Worm (Caenorhabditis elegans) whole organism, mixed stage, embryonic: Measurements from ENCODE around the gene nhr-101.

Experiments
- M03D4.4 ChIP-seq: sonication (generic microtip); optimal IDR thresholded peaks from 2 replicates; lab custom pipeline; 2017; ENCODE audit warnings: mild to moderate bottlenecking, missing genetic modification characterization, missing compliant biosample characterization
- bed-3 ChIP-seq: fragments of 200-800 bp; sonication (Bioruptor generic); optimal IDR thresholded peaks from 3 replicates; lab custom pipeline; 2018; ENCODE audit warnings: mild to moderate bottlenecking, missing genetic modification characterization, moderate library complexity, missing compliant biosample characterization
- ceh-43 ChIP-seq: fragments of 200-800 bp; sonication (Bioruptor generic); optimal IDR thresholded peaks from 2 replicates; lab custom pipeline; 2018; ENCODE audit warnings: mild to moderate bottlenecking, missing genetic modification characterization, moderate library complexity, missing compliant biosample characterization
- ceh-83 ChIP-seq: fragments of 200-800 bp; sonication (Bioruptor generic); optimal IDR thresholded peaks from 2 replicates; lab custom pipeline; 2018; ENCODE audit warnings: mild to moderate bottlenecking, missing genetic modification characterization, missing compliant biosample characterization
- ces-1 ChIP-seq: fragments of 150-350 bp; optimal IDR thresholded peaks from 2 replicates; lab custom pipeline; 2014; ENCODE audit warnings: missing biosample characterization, missing genetic modification reagents, missing genetic modification characterization
- cnd-1 ChIP-seq: fragments of 200-800 bp; sonication (Bioruptor generic); optimal IDR thresholded peaks from 2 replicates; lab custom pipeline; 2018; ENCODE audit warnings: mild to moderate bottlenecking, missing genetic modification characterization, missing compliant biosample characterization
- drap-1 ChIP-seq: fragments of 200-800 bp; sonication (Bioruptor generic); optimal IDR thresholded peaks from 3 replicates; lab custom pipeline; 2018; ENCODE audit warnings: mild to moderate bottlenecking, missing genetic modification characterization, missing compliant biosample characterization
- elt-1 ChIP-seq: sonication (generic microtip); optimal IDR thresholded peaks from 2 replicates; lab custom pipeline; 2017; ENCODE audit warnings: missing genetic modification characterization, mild to moderate bottlenecking, missing compliant biosample characterization, antibody characterized with exemption, moderate library complexity, borderline replicate concordance; ENCODE audit not compliant: insufficient read depth
- elt-3 ChIP-seq: fragments of 150-350 bp; optimal IDR thresholded peaks from 2 replicates; lab custom pipeline; 2014; ENCODE audit warnings: missing biosample characterization, missing genetic modification characterization
- flh-1 ChIP-seq: fragments of 200-800 bp; sonication (Bioruptor generic); optimal IDR thresholded peaks from 2 replicates; lab custom pipeline; 2018; ENCODE audit warnings: mild to moderate bottlenecking, missing genetic modification characterization, moderate library complexity, missing compliant biosample characterization
- ham-2 ChIP-seq: fragments of 200-800 bp; sonication (Bioruptor generic); optimal IDR thresholded peaks from 2 replicates; lab custom pipeline; 2018; ENCODE audit warnings: mild to moderate bottlenecking, missing genetic modification characterization, missing compliant biosample characterization
- hlh-1 ChIP-seq: fragments of 150-350 bp; optimal IDR thresholded peaks from 2 replicates; lab custom pipeline; 2014; ENCODE audit warnings: missing biosample characterization, missing genetic modification reagents, missing genetic modification characterization
- lin-13 ChIP-seq: fragments of 150-350 bp; optimal IDR thresholded peaks from 2 replicates; lab custom pipeline; 2014; ENCODE audit warnings: missing biosample characterization, missing genetic modification characterization
- lin-32 ChIP-seq: fragments of 200-800 bp; sonication (Bioruptor generic); optimal IDR thresholded peaks from 2 replicates; lab custom pipeline; 2018; ENCODE audit warnings: mild to moderate bottlenecking, missing genetic modification characterization, missing compliant biosample characterization
- lsy-2 ChIP-seq: fragments of 150-350 bp; optimal IDR thresholded peaks from 2 replicates; lab custom pipeline; 2014; ENCODE audit warnings: missing biosample characterization, missing genetic modification characterization
- mab-5 ChIP-seq: fragments of 150-350 bp; optimal IDR thresholded peaks from 2 replicates; lab custom pipeline; 2014; ENCODE audit warnings: missing biosample characterization, missing genetic modification characterization
- mls-2 ChIP-seq: sonication (generic microtip); optimal IDR thresholded peaks from 2 replicates; lab custom pipeline; 2016; ENCODE audit warnings: mild to moderate bottlenecking, missing genetic modification characterization, moderate library complexity, missing compliant biosample characterization
- nhr-12 ChIP-seq: fragments of 150-350 bp; optimal IDR thresholded peaks from 2 replicates; lab custom pipeline; 2014; ENCODE audit warnings: missing biosample characterization, missing genetic modification characterization
- nhr-2 ChIP-seq: fragments of 150-350 bp; optimal IDR thresholded peaks from 2 replicates; lab custom pipeline; 2014; ENCODE audit warnings: missing biosample characterization, missing genetic modification characterization
- nhr-28 ChIP-seq: fragments of 150-350 bp; optimal IDR thresholded peaks from 2 replicates; lab custom pipeline; 2014; ENCODE audit warnings: missing biosample characterization, missing genetic modification characterization
- nhr-76 ChIP-seq: sonication (generic microtip); optimal IDR thresholded peaks from 2 replicates; lab custom pipeline; 2017; ENCODE audit warnings: missing biosample characterization, missing genetic modification characterization
- sem-2 ChIP-seq: fragments of 200-800 bp; sonication (Bioruptor generic); optimal IDR thresholded peaks from 2 replicates; lab custom pipeline; 2018; ENCODE audit warnings: mild to moderate bottlenecking, missing genetic modification characterization, missing compliant biosample characterization
- snpc-4 ChIP-seq: fragments of 150-350 bp; optimal IDR thresholded peaks from 2 replicates; lab custom pipeline; 2014; ENCODE audit warnings: missing biosample characterization, missing genetic modification characterization
- sptf-1 ChIP-seq: sonication (generic microtip); optimal IDR thresholded peaks from 2 replicates; lab custom pipeline; 2017; ENCODE audit warnings: mild to moderate bottlenecking, missing genetic modification characterization, moderate library complexity, missing compliant biosample characterization
- unc-120 ChIP-seq: sonication (generic microtip); optimal IDR thresholded peaks from 2 replicates; lab custom pipeline; 2017; ENCODE audit warnings: missing genetic modification characterization, missing compliant biosample characterization; ENCODE audit not compliant: poor library complexity, severe bottlenecking
- unc-39 ChIP-seq: fragments of 150-350 bp; optimal IDR thresholded peaks from 2 replicates; lab custom pipeline; 2014; ENCODE audit warnings: missing biosample characterization, missing genetic modification characterization
- unc-62 ChIP-seq: fragments of 150-350 bp; optimal IDR thresholded peaks from 2 replicates; lab custom pipeline; 2014; ENCODE audit warnings: missing biosample characterization, missing genetic modification reagents, missing genetic modification characterization
- zip-8 ChIP-seq: fragments of 150-350 bp; optimal IDR thresholded peaks from 2 replicates; lab custom pipeline; 2014; ENCODE audit warnings: missing biosample characterization, missing genetic modification characterization
- ztf-11 ChIP-seq: fragments of 150-350 bp; optimal IDR thresholded peaks from 2 replicates; lab custom pipeline; 2014; ENCODE audit warnings: missing biosample characterization, missing genetic modification characterization

nhr-101 gene

DNA sequence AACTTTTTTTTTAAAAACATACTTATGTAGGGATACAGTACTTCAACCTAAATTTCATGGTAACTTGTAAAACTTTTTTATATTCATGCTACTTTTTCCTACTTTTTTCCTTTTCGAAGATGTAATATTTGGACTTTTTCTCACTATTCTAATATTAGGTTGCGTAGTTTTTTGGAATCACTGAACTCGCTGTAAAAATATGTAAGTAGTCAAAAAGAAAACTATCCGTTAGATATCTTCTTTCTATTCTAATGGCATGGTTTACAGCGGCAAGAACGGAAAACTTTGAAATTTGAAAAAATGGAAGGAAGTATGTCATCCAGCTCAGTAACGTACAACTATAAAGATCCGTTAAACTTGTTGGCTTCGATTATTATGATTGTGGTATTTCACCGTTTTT is 19.2 kb downstream of the nhr-101 start, which contains the start of gene srx-82:
srx-82 (plus strand) TSS at position 301 of the 400 bp plus-strand sequence.
- no peak for TF ChIP-seq ceh-83
- no peak for TF ChIP-seq lin-13 (tag; lab: Kevin White, UChicago)
- no peak for TF ChIP-seq ceh-43 (GFP tag; lab: Kevin White, UChicago)
- no peak for TF ChIP-seq mls-2 (tag; lab: Kevin White, UChicago)
- no peak for TF ChIP-seq nhr-28 (tag; lab: Kevin White, UChicago)
- no peak for TF ChIP-seq snpc-4
- no peak for TF ChIP-seq nhr-12 (tag; lab: Kevin White, UChicago)
- no peak for TF ChIP-seq drap-1 (GFP tag; lab: Kevin White, UChicago)
- no peak for TF ChIP-seq cnd-1 (tag; lab: Kevin White, UChicago)
- TF ChIP-seq, all 35 proteins: peak for 0

- TF ChIP-seq sem-2 (no peak), drap-1 (GFP tag; lab: Kevin White, UChicago) (no peak), cnd-1 (tag; lab: Kevin White, UChicago) (no peak), nhr-28 (tag; lab: Kevin White, UChicago) (no peak), elt-1 (tag; lab: Kevin White, UChicago) (no peak), unc-120 (tag; lab: Kevin White, UChicago) (no peak), mls-2 (tag; lab: Kevin White, UChicago) (no peak), hlh-1 (tag; lab: Kevin White, UChicago) (no peak)
These were observed 23.2 kb downstream of the nhr-101 start, which contains the start of gene srx-80 for ce11 chrV:11593427-11593826. Gene srx-80 (plus strand): TSS chrV:11593727.

ce11 chrV:11593888-11594287 is 23.6 kb downstream of the nhr-101 start:
- no peak for TF ChIP-seq snpc-4
- no peak for TF ChIP-seq hlh-1 (tag; lab: Kevin White, UChicago)
- TF ChIP-seq unc-39 (tag; lab: Kevin White, UChicago), result no peak
- TF ChIP-seq elt-3 (tag; lab: Kevin White, UChicago), result no peak
- no peak for TF ChIP-seq nhr-12 (tag; lab: Kevin White, UChicago)
- no peak for TF ChIP-seq M03D4.4
- TF ChIP-seq nhr-2 (tag; lab: Kevin White, UChicago), result no peak

DNA sequence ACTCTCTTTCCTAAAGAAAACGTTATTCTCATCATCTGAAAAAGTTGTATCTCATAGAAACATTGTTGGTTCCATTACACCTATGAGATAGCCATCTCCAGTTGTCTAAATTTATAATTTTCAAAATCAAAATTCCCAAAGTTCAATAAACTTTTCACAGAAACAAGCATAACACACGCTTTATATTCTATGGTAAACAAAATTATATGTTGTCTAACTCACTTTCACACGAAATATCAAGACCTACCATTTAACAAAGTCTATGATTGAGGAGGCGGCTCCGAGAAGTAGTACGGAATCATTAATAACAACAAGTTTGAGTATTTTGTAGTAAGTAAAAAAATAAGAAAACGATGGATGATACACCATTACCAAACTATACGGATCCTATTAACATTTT is 28.5 kb downstream of the nhr-101 start, which contains the start of gene srx-84:
srx-84 (plus strand) TSS at position 301 of the 400 bp plus-strand sequence.
- TF ChIP-seq bed-3 (GFP tag; lab: Kevin White, UChicago), result no peak
- TF ChIP-seq lin-32 (GFP tag; lab: Kevin White, UChicago), result no peak
- TF ChIP-seq drap-1 (GFP tag; lab: Kevin White, UChicago), result no peak
- no peak for TF ChIP-seq flh-1 (GFP tag; lab: Kevin White, UChicago)
- no peak for TF ChIP-seq ceh-83
- TF ChIP-seq ztf-11 (tag; lab: Kevin White, UChicago), result no peak
- TF ChIP-seq unc-39 (tag; lab: Kevin White, UChicago), result no peak
- TF ChIP-seq unc-120 (tag; lab: Kevin White, UChicago), result no peak
- TF ChIP-seq nhr-28 (tag; lab: Kevin White, UChicago), result no peak
- TF ChIP-seq nhr-12 (tag; lab: Kevin White, UChicago), result no peak
- TF ChIP-seq lsy-2 (tag; lab: Kevin White, UChicago), result no peak
- TF ChIP-seq ceh-43 (GFP tag; lab: Kevin White, UChicago), result no peak

- TF ChIP-seq ces-1 (GFP tag; lab: Kevin White, UChicago) (no peak), lin-32 (GFP tag; lab: Kevin White, UChicago) (no peak), nhr-76 (tag; lab: Kevin White, UChicago) (no peak)
- TF ChIP-seq, all 35 proteins: peak for 0
These were observed 30.5 kb downstream of the nhr-101 start, which contains the start of gene F35B12.9 for ce11 chrV:11600800-11601199. Gene F35B12.9 (plus strand): TSS chrV:11601171.

- no peak for TF ChIP-seq bed-3 (GFP tag; lab: Kevin White, UChicago)
- TF ChIP-seq lsy-2 (tag; lab: Kevin White, UChicago), result no peak
- no peak for TF ChIP-seq nhr-2 (tag; lab: Kevin White, UChicago)
- TF ChIP-seq ceh-43 (GFP tag; lab: Kevin White, UChicago), result no peak
- TF ChIP-seq ces-1 (GFP tag; lab: Kevin White, UChicago), result no peak
- no peak for TF ChIP-seq mab-5 (tag; lab: Kevin White, UChicago)
- no peak for TF ChIP-seq zip-8 (tag; lab: Kevin White, UChicago)
- TF ChIP-seq ham-2, result no peak
- TF ChIP-seq unc-62 (GFP tag; lab: Kevin White, UChicago), result no peak
- TF ChIP-seq nhr-76 (tag; lab: Kevin White, UChicago), result no peak
- no peak for TF ChIP-seq cnd-1 (tag; lab: Kevin White, UChicago)
- no peak for TF ChIP-seq sptf-1 (tag; lab: Kevin White, UChicago)
- TF ChIP-seq nhr-28 (tag; lab: Kevin White, UChicago), result no peak
- no peak for TF ChIP-seq lin-13 (tag; lab: Kevin White, UChicago)
- TF ChIP-seq ztf-11 (tag; lab: Kevin White, UChicago), result no peak
- TF ChIP-seq snpc-4, result no peak
- TF ChIP-seq lin-32 (GFP tag; lab: Kevin White, UChicago), result no peak
- no peak for TF ChIP-seq ceh-83
These were observed 34.2 kb downstream of the nhr-101 start, which contains the start of gene dhs-20 for ce11 chrV:11604484-11604883. Gene dhs-20 (minus strand): TSS chrV:11604563.
